Fruit fly (Drosophila melanogaster) whole organism, embryonic: ENCODE data around the gene Megf8.
A peak's percentile ranks its signal among the peaks of the same experiment; 100 is the strongest.

Experiments used
- Ada2b ChIP-seq: fragments of 200-800 bp; sonication (Bioruptor generic); IDR thresholded peaks from 2 replicates; pipeline ENCODE4 v1.3.6; 2022; ENCODE audit warnings: missing biosample characterization, missing genetic modification characterization
- Adf1 ChIP-seq: fragments of 200-800 bp; sonication (Bioruptor generic); IDR thresholded peaks from 2 replicates; pipeline ENCODE4 v1.3.6; 2022; ENCODE audit warnings: missing biosample characterization, missing genetic modification characterization
- Atf3 ChIP-seq: fragments of 200-800 bp; sonication (Bioruptor generic); optimal IDR thresholded peaks from 3 replicates; lab custom pipeline; 2016; ENCODE audit warnings: missing biosample characterization, missing genetic modification characterization
- B-H1 ChIP-seq: fragments of 200-800 bp; sonication (Bioruptor generic); IDR thresholded peaks from 3 replicates; pipeline ENCODE4 v1.3.6; 2022; ENCODE audit warnings: missing biosample characterization, missing genetic modification characterization
- CG10366 ChIP-seq: fragments of 200-800 bp; sonication (Bioruptor generic); IDR thresholded peaks from 2 replicates; pipeline ENCODE4 v1.3.6; 2022; ENCODE audit warnings: missing biosample characterization, missing genetic modification characterization
- CG12236 ChIP-seq: fragments of 200-800 bp; sonication (Bioruptor generic); optimal IDR thresholded peaks from 2 replicates; lab custom pipeline; 2016; ENCODE audit warnings: missing biosample characterization, missing genetic modification characterization
- CG13424 ChIP-seq: fragments of 200-800 bp; sonication (Bioruptor generic); optimal IDR thresholded peaks from 2 replicates; lab custom pipeline; 2019; ENCODE audit warnings: missing biosample characterization, mild to moderate bottlenecking, missing genetic modification characterization, moderate library complexity
- CG13894 ChIP-seq: fragments of 200-800 bp; sonication (Bioruptor generic); optimal IDR thresholded peaks from 3 replicates; lab custom pipeline; 2018; ENCODE audit warnings: missing biosample characterization, mild to moderate bottlenecking, missing genetic modification characterization, moderate library complexity
- CG15073 ChIP-seq: fragments of 200-800 bp; sonication (Bioruptor generic); optimal IDR thresholded peaks from 2 replicates; lab custom pipeline; 2016; ENCODE audit warnings: missing biosample characterization, missing genetic modification characterization
- CG16815 ChIP-seq: fragments of 200-800 bp; sonication (Bioruptor generic); optimal IDR thresholded peaks from 3 replicates; lab custom pipeline; 2017; ENCODE audit warnings: missing biosample characterization, mild to moderate bottlenecking, missing genetic modification characterization
- CG2120 ChIP-seq: fragments of 200-800 bp; sonication (Bioruptor generic); optimal IDR thresholded peaks from 3 replicates; lab custom pipeline; 2016; ENCODE audit warnings: missing biosample characterization, missing genetic modification characterization
- CG2199 ChIP-seq: fragments of 200-800 bp; sonication (Bioruptor generic); IDR thresholded peaks from 3 replicates; pipeline ENCODE4 v1.3.6; 2022; ENCODE audit warnings: missing biosample characterization, missing genetic modification characterization
- CG34422 ChIP-seq: fragments of 200-800 bp; sonication (Bioruptor generic); IDR thresholded peaks from 3 replicates; pipeline ENCODE4 v1.3.6; 2022; ENCODE audit warnings: missing biosample characterization, missing genetic modification characterization
- CG3995 ChIP-seq: fragments of 200-800 bp; sonication (Bioruptor generic); optimal IDR thresholded peaks from 3 replicates; lab custom pipeline; 2016; ENCODE audit warnings: missing biosample characterization, missing genetic modification characterization
- CG6791 ChIP-seq: fragments of 200-800 bp; sonication (Bioruptor generic); IDR thresholded peaks from 3 replicates; pipeline ENCODE4 v1.3.6; 2022; ENCODE audit warnings: missing biosample characterization, missing genetic modification characterization; ENCODE audit not compliant: partially characterized antibody
- CG6813 ChIP-seq: fragments of 200-800 bp; sonication (Bioruptor generic); optimal IDR thresholded peaks from 2 replicates; lab custom pipeline; 2017; ENCODE audit warnings: missing biosample characterization, missing genetic modification characterization, mild to moderate bottlenecking, moderate library complexity, missing genetic modification reagents
- CG7745 ChIP-seq: fragments of 200-800 bp; sonication (Bioruptor generic); optimal IDR thresholded peaks from 2 replicates; lab custom pipeline; 2018; ENCODE audit warnings: missing biosample characterization, mild to moderate bottlenecking, missing genetic modification characterization, moderate library complexity
- CG9932 ChIP-seq: fragments of 200-800 bp; sonication (Bioruptor generic); IDR thresholded peaks from 2 replicates; pipeline ENCODE4 v1.3.6; 2022; ENCODE audit warnings: missing biosample characterization, missing genetic modification characterization
- D19B ChIP-seq: fragments of 200-800 bp; sonication (Bioruptor generic); optimal IDR thresholded peaks from 2 replicates; lab custom pipeline; 2017; ENCODE audit warnings: missing biosample characterization, mild to moderate bottlenecking, missing genetic modification characterization
- Dbx ChIP-seq: fragments of 200-800 bp; sonication (Bioruptor generic); IDR thresholded peaks from 3 replicates; pipeline ENCODE4 v1.3.6; 2022; ENCODE audit warnings: missing biosample characterization, missing genetic modification characterization
- Elba2 ChIP-seq: fragments of 200-800 bp; sonication (Bioruptor generic); optimal IDR thresholded peaks from 3 replicates; lab custom pipeline; 2016; ENCODE audit warnings: missing biosample characterization, missing genetic modification characterization
- Hr78 ChIP-seq, 2 experiments: fragments of 200-800 bp in 1 of 2; fragments of >200 bp in 1 of 2; sonication (Bioruptor generic) in 1 of 2; optimal IDR thresholded peaks; 2 replicates each; lab custom pipeline; 2017 to 2019; ENCODE audit warnings: missing biosample characterization in 2 of 2, missing genetic modification characterization in 2 of 2, mild to moderate bottlenecking in 1 of 2, moderate library complexity in 1 of 2
- Jarid2 ChIP-seq: fragments of 200-800 bp; sonication (Bioruptor generic); optimal IDR thresholded peaks from 3 replicates; lab custom pipeline; 2017; ENCODE audit warnings: mild to moderate bottlenecking, missing biosample characterization, missing genetic modification reagents, missing genetic modification characterization
- Opbp ChIP-seq: fragments of 200-800 bp; sonication (Bioruptor generic); IDR thresholded peaks from 3 replicates; pipeline ENCODE4 v1.3.6; 2022; ENCODE audit warnings: missing biosample characterization, missing genetic modification characterization; ENCODE audit not compliant: partially characterized antibody
- Tbp ChIP-seq: fragments of >200 bp; optimal IDR thresholded peaks from 2 replicates; lab custom pipeline; 2018; ENCODE audit warnings: missing biosample characterization, missing genetic modification characterization
- Usf ChIP-seq: fragments of 200-800 bp; sonication (Bioruptor generic); optimal IDR thresholded peaks from 2 replicates; lab custom pipeline; 2017; ENCODE audit warnings: missing genotype, missing biosample characterization, missing genetic modification characterization
- abd-A ChIP-seq: fragments of 200-800 bp; sonication (Bioruptor generic); optimal IDR thresholded peaks from 3 replicates; lab custom pipeline; 2019; ENCODE audit warnings: missing biosample characterization, mild to moderate bottlenecking, missing genetic modification characterization, moderate library complexity
- ap ChIP-seq: fragments of 200-800 bp; sonication (Bioruptor generic); IDR thresholded peaks from 2 replicates; pipeline ENCODE4 v1.3.6; 2022; ENCODE audit warnings: missing biosample characterization, missing genetic modification characterization
- ato ChIP-seq: fragments of 200-800 bp; sonication (Bioruptor generic); IDR thresholded peaks from 2 replicates; pipeline ENCODE4 v1.3.6; 2022; ENCODE audit warnings: missing biosample characterization, missing genetic modification characterization; ENCODE audit not compliant: partially characterized antibody
- chm ChIP-seq: fragments of 200-800 bp; sonication (Bioruptor generic); IDR thresholded peaks from 2 replicates; pipeline ENCODE4 v1.3.6; 2022; ENCODE audit warnings: missing biosample characterization, missing genetic modification characterization
- crol ChIP-seq: fragments of 200-800 bp; sonication (Bioruptor generic); IDR thresholded peaks from 2 replicates; pipeline ENCODE4 v1.3.6; 2022; ENCODE audit warnings: missing biosample characterization, missing genetic modification characterization
- dan ChIP-seq: fragments of 200-800 bp; sonication (Bioruptor generic); IDR thresholded peaks from 2 replicates; pipeline ENCODE4 v1.3.6; 2022; ENCODE audit warnings: missing biosample characterization, missing genetic modification characterization
- fd102C ChIP-seq: fragments of 200-800 bp; sonication (Bioruptor generic); optimal IDR thresholded peaks from 2 replicates; lab custom pipeline; 2018; ENCODE audit warnings: missing biosample characterization, mild to moderate bottlenecking, missing genetic modification characterization, moderate library complexity
- fd3F ChIP-seq: fragments of 200-800 bp; sonication (Bioruptor generic); optimal IDR thresholded peaks from 2 replicates; lab custom pipeline; 2018; ENCODE audit warnings: missing biosample characterization, mild to moderate bottlenecking, missing genetic modification characterization, moderate library complexity
- gem ChIP-seq: fragments of 200-800 bp; sonication (Bioruptor generic); optimal IDR thresholded peaks from 2 replicates; lab custom pipeline; 2019; ENCODE audit warnings: missing biosample characterization, mild to moderate bottlenecking, missing genetic modification characterization, moderate library complexity
- grau ChIP-seq: fragments of 200-800 bp; optimal IDR thresholded peaks from 3 replicates; lab custom pipeline; 2019; ENCODE audit warnings: missing biosample characterization, mild to moderate bottlenecking, missing genetic modification characterization, moderate library complexity
- grn ChIP-seq: fragments of 200-800 bp; sonication (Bioruptor generic); optimal IDR thresholded peaks from 3 replicates; lab custom pipeline; 2017; ENCODE audit warnings: missing biosample characterization, missing genetic modification characterization
- ham ChIP-seq: fragments of 200-800 bp; sonication (Bioruptor generic); IDR thresholded peaks from 2 replicates; pipeline ENCODE4 v1.3.6; 2022; ENCODE audit warnings: missing biosample characterization, missing genetic modification characterization
- jumu ChIP-seq: fragments of 200-800 bp; sonication (Bioruptor generic); optimal IDR thresholded peaks from 3 replicates; lab custom pipeline; 2016; ENCODE audit warnings: missing biosample characterization, missing genetic modification characterization
- kay ChIP-seq: fragments of 200-800 bp; sonication (Bioruptor generic); optimal IDR thresholded peaks from 2 replicates; lab custom pipeline; 2016; ENCODE audit warnings: missing biosample characterization, missing genetic modification characterization
- nom ChIP-seq: fragments of 200-800 bp; sonication (Bioruptor generic); optimal IDR thresholded peaks from 2 replicates; lab custom pipeline; 2017; ENCODE audit warnings: missing biosample characterization, missing genetic modification characterization, mild to moderate bottlenecking, moderate library complexity, missing genetic modification reagents
- p53 ChIP-seq: fragments of 200-800 bp; sonication (Bioruptor generic); optimal IDR thresholded peaks from 2 replicates; lab custom pipeline; 2016; ENCODE audit warnings: missing biosample characterization, missing genetic modification characterization
- schlank ChIP-seq: fragments of 200-800 bp; sonication (Bioruptor generic); optimal IDR thresholded peaks from 2 replicates; lab custom pipeline; 2018; ENCODE audit warnings: missing biosample characterization, mild to moderate bottlenecking, missing genetic modification characterization
- sens ChIP-seq: fragments of 200-800 bp; sonication (Bioruptor generic); peaks from one replicate; lab custom pipeline; 2016; ENCODE audit warnings: missing biosample characterization, missing genetic modification characterization
- sna ChIP-seq: fragments of 200-800 bp; sonication (Bioruptor generic); IDR thresholded peaks from 2 replicates; pipeline ENCODE4 v1.3.6; 2022; ENCODE audit warnings: missing biosample characterization, missing genetic modification characterization; ENCODE audit not compliant: partially characterized antibody
- tll ChIP-seq, 2 experiments: fragments of 200-800 bp in 1 of 2; fragments of >200 bp in 1 of 2; sonication (Bioruptor generic) in 1 of 2; optimal IDR thresholded peaks; 2 replicates each; lab custom pipeline; 2017 to 2019; ENCODE audit warnings: missing biosample characterization in 2 of 2, missing genetic modification characterization in 2 of 2, mild to moderate bottlenecking in 1 of 2, moderate library complexity in 1 of 2
- tna ChIP-seq: fragments of 200-800 bp; sonication (Bioruptor generic); IDR thresholded peaks from 2 replicates; pipeline ENCODE4 v1.3.6; 2022; ENCODE audit warnings: missing biosample characterization, missing genetic modification characterization; ENCODE audit not compliant: partially characterized antibody
- unpg ChIP-seq: fragments of 200-800 bp; sonication (Bioruptor generic); optimal IDR thresholded peaks from 3 replicates; lab custom pipeline; 2018; ENCODE audit warnings: missing biosample characterization, mild to moderate bottlenecking, missing genetic modification characterization, moderate library complexity

Megf8 gene

dm6 chr2L:8084349-8085203 lies 41.3 kb downstream of the Megf8 start (continued):
- TF ChIP-seq nom (GFP tag; lab: Kevin White, UChicago) (peak; percentile 31), fd3F (GFP tag; lab: Kevin White, UChicago) (no peak), schlank (tag; lab: Kevin White, UChicago) (peak; percentile 17), CG3995 (no peak), CG2199 (GFP tag; lab: Robert Waterston, UW) (0 out of 3 replicates have a peak, but pooled peaks have one; percentile 47), Elba2 (peak; percentile 81), kay (GFP tag; lab: Kevin White, UChicago) (peak; percentile 11), tll (GFP tag; optimal IDR thresholded peaks at IDR 0.05; lab: Kevin White, UChicago) (no peak), chm (peak; percentile 29; the same call in 1 of the 2 replicates), abd-A (tag; lab: Kevin White, UChicago) (peak; percentile 56), Ada2b (0 out of 2 replicates have a peak, but pooled peaks have one; percentile 13), Jarid2 (no peak), Tbp (GFP tag; lab: Kevin White, UChicago) (no peak), CG7745 (peak; percentile 30), sens (GFP tag; lab: Kevin White, UChicago) (peak; percentile 33), B-H1 (no peak), CG15073 (GFP tag; lab: Kevin White, UChicago) (no peak), Atf3 (GFP tag; lab: Kevin White, UChicago) (peak; percentile 47), CG34422 (GFP tag; lab: Robert Waterston, UW) (peak; percentile 42; the same call in 1 of the 3 replicates), CG12236 (no peak), fd102C (GFP tag; lab: Kevin White, UChicago) (no peak), CG9932 (GFP tag; lab: Robert Waterston, UW) (peak; percentile 36; the same call in 1 of the 2 replicates), ap (GFP tag; lab: Robert Waterston, UW) (no peak), gem (tag; lab: Kevin White, UChicago) (peak; percentile 22), CG16815 (no peak), CG13894 (tag; lab: Kevin White, UChicago) (peak; percentile 59), unpg (GFP tag; lab: Kevin White, UChicago) (no peak), CG6813 (GFP tag; lab: Kevin White, UChicago) (peak; percentile 41), CG10366 (GFP tag; lab: Robert Waterston, UW) (no peak), CG6791 (no peak), Adf1 (peak; percentile 20; the same call in 1 of the 2 replicates), CG13424 (tag; lab: Kevin White, UChicago) (no peak), jumu (peak; percentile 11), ato (GFP tag; lab: Robert Waterston, UW) (no peak), ham (GFP tag; lab: Robert Waterston, UW) (no peak), Dbx (peak; percentile 42; the same call in 1 of the 3 replicates), dan (GFP tag; lab: Robert Waterston, UW) (no peak), crol (GFP tag; lab: Robert Waterston, UW) (peak; percentile 85), Opbp (no peak), D19B (GFP tag; lab: Kevin White, UChicago) (peak; percentile 19), p53 (no peak), Usf (GFP tag; lab: Kevin White, UChicago) (no peak), tna (GFP tag; lab: Robert Waterston, UW) (no peak), grau (tag; lab: Kevin White, UChicago) (peak; percentile 87), grn (GFP tag; lab: Kevin White, UChicago) (peak; percentile 75), CG2120 (GFP tag; lab: Kevin White, UChicago) (peak; percentile 46), Hr78 (GFP tag; optimal IDR thresholded peaks at IDR 0.05; lab: Kevin White, UChicago) (no peak), sna (GFP tag; lab: Robert Waterston, UW) (no peak)
